Worm (Caenorhabditis elegans): ENCODE data around the gene sars-2.

The sars-2 gene

ce11 chrIV:4398890-4399289 lies 41.5 kb downstream of the sars-2 start:
- TF ChIP-seq ceh-9 (tag; optimal IDR thresholded peaks at IDR 0.05) (no peak), nfya-1 (tag; optimal IDR thresholded peaks at IDR 0.05; ENCODE audit: insufficient read depth) (peak; percentile 60), nhr-76 (tag; optimal IDR thresholded peaks at IDR 0.05) (no peak), egl-27 (tag; optimal IDR thresholded peaks at IDR 0.05) (no peak), ceh-82 (tag; optimal IDR thresholded peaks at IDR 0.05) (no peak)

DNA sequence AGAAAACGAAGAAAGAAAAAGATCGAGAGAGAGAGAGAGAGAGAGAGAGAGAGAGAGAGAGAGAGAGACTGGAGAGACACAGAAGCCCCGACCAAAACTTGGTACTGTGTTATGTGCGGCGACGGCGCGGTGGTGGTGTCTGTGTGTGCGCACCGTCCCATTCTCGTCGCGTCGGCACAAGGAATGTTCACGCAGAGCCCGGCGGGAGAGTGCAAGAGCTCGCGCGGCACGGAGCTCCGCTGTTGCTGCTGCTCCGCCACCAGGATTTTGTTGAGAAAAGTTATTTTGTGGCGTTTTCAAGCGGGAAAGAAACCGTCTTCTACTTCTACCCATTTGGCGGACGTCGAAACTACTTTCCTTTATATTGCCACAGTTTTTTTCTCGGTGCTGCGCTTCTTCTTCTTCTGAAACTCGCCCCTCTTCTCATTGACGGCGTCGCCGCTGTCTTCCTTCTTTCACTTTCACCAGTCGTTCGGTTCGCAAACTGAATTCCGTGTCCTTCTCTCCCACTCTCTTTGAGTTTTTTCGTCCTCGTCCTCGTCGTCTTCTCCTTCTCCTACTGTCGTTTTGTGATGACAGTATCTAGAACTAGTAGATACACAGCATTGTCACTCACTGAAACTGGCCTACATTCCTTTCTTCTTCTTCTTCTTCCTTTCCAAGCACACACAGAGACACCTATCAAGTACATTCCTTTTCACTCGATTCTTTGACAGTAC lies 42.1 kb downstream of the sars-2 start:
- peak; percentile 12 for TF ChIP-seq nhr-23 (tag; optimal IDR thresholded peaks at IDR 0.05)
- TF ChIP-seq nhr-25 (tag; optimal IDR thresholded peaks at IDR 0.05) = peak; percentile 77
- TF ChIP-seq nhr-67 (tag; optimal IDR thresholded peaks at IDR 0.05) = no peak
- peak; percentile 4 for TF ChIP-seq ama-1 (optimal IDR thresholded peaks at IDR 0.05)
- TF ChIP-seq ztf-4 (tag; optimal IDR thresholded peaks at IDR 0.05) = no peak
- peak; percentile 63 for TF ChIP-seq pha-4 (tag; optimal IDR thresholded peaks at IDR 0.05)

DNA sequence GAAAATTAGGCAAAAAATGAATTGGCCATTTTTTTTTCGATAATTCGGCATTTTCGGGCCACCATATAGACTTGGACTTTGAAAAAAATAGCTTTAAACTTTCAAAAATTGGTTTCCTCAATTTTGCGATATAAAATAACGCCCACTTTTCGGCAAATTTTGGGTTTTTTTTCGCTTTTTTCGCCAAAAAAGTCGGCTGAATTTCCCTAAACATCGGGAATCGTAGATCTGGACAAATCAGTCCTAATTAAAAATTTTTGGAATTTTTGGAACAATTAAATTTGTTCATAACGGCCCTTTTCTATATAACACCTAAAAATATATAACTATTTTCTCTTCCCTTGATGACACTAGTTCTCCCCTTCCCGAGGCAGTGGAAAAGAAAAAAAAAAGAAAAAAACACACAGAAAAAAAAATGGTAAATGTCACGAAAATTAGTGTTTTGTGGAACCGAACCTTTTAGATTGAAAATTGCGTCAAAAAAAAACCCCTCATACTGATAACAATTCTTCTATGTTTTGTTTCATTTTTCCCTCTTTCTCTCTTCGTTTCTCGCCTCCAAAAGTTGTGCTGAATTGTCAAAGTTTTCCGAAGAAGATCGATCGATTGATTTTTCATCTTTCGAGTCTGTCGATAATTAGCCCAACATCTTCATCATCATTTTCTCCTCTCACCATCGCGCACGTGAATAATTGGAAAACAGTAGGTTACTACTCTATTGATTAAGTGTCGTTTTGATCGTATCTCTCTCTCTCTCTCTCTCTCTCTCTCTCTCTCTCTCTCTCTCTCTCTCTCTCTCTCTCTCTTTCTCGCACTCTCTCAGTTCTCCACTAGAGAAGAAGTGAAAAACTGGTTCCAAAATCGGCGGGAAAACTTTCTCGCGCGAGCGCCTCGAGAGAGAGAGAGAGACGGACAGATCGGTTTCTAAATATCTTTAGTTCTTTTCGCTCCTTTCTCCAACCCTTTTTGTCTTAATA lies 43.2 kb downstream of the sars-2 start, which contains the start of gene Y24D9A.6:
TSS of gene Y24D9A.6 (minus strand) at position 51 of the 977 bp plus-strand sequence.
- TF ChIP-seq elt-2 (tag; optimal IDR thresholded peaks at IDR 0.05) (peak; percentile 36), elt-1 (tag; optimal IDR thresholded peaks at IDR 0.05) (peak; percentile 79), unc-62 (GFP tag; optimal IDR thresholded peaks at IDR 0.05) (peak; percentile 67), pha-4 (tag; optimal IDR thresholded peaks at IDR 0.05) (peak; percentile 46), ceh-16 (tag; optimal IDR thresholded peaks at IDR 0.05) (peak; percentile 45), fos-1 (tag; optimal IDR thresholded peaks at IDR 0.05) (no peak), ZK546.5 (tag; optimal IDR thresholded peaks at IDR 0.05) (no peak), nhr-23 (tag; optimal IDR thresholded peaks at IDR 0.05) (peak; percentile 98), egl-27 (tag; optimal IDR thresholded peaks at IDR 0.05) (no peak), mml-1 (tag; optimal IDR thresholded peaks at IDR 0.05) (peak; percentile 4), ztf-11 (tag; optimal IDR thresholded peaks at IDR 0.05) (no peak), lin-15B (tag; optimal IDR thresholded peaks at IDR 0.05) (peak; percentile 28), nfya-1 (tag; optimal IDR thresholded peaks at IDR 0.05; ENCODE audit: insufficient read depth) (peak; percentile 63), nhr-67 (tag; optimal IDR thresholded peaks at IDR 0.05) (no peak), egl-5 (tag; optimal IDR thresholded peaks at IDR 0.05) (no peak), skn-1 (tag; optimal IDR thresholded peaks at IDR 0.05) (no peak), R02D3.7 (tag; optimal IDR thresholded peaks at IDR 0.05) (peak; percentile 34), lin-39 (tag; optimal IDR thresholded peaks at IDR 0.05) (peak; percentile 7), unc-39 (tag; optimal IDR thresholded peaks at IDR 0.05) (no peak), lsy-12 (tag; optimal IDR thresholded peaks at IDR 0.05) (peak; percentile 66), nhr-11 (tag; optimal IDR thresholded peaks at IDR 0.05) (no peak), nhr-237 (tag; optimal IDR thresholded peaks at IDR 0.05) (no peak), nhr-77 (tag; optimal IDR thresholded peaks at IDR 0.05) (no peak), ama-1 (optimal IDR thresholded peaks at IDR 0.05) (no peak), ceh-28 (tag; optimal IDR thresholded peaks at IDR 0.05) (peak; percentile 91), jun-1 (tag; optimal IDR thresholded peaks at IDR 0.05) (peak; percentile 49), hmg-11 (tag; optimal IDR thresholded peaks at IDR 0.05) (no peak), nhr-43 (tag; optimal IDR thresholded peaks at IDR 0.05; ENCODE audit: poor library complexity, severe bottlenecking) (peak; percentile 80), mdl-1 (tag; optimal IDR thresholded peaks at IDR 0.05) (peak; percentile 83), nhr-25 (tag; optimal IDR thresholded peaks at IDR 0.05) (peak; percentile 97), ceh-9 (tag; optimal IDR thresholded peaks at IDR 0.05) (no peak), nhr-28 (tag; optimal IDR thresholded peaks at IDR 0.05) (no peak), aly-2 (tag; optimal IDR thresholded peaks at IDR 0.05) (no peak)

Measured in whole organism, L3 larva.